Fruit fly (Drosophila melanogaster) whole organism, wandering third instar larva: ENCODE measurements around the gene Tctp.

Experiments
- Dfd ChIP-seq: fragments of >200 bp; optimal IDR thresholded peaks from 2 replicates; lab custom pipeline; 2017; ENCODE audit warnings: missing biosample characterization, missing genetic modification characterization
- Hr78 ChIP-seq: fragments of >200 bp; optimal IDR thresholded peaks from 2 replicates; lab custom pipeline; 2017; ENCODE audit warnings: missing biosample characterization, missing genetic modification characterization
- Myc ChIP-seq: fragments of >200 bp; optimal IDR thresholded peaks from 2 replicates; lab custom pipeline; 2017
- brk ChIP-seq: fragments of 200-800 bp; sonication (Bioruptor generic); optimal IDR thresholded peaks from 2 replicates; lab custom pipeline; 2016; ENCODE audit warnings: missing biosample characterization, mild to moderate bottlenecking, missing genetic modification characterization
- dl ChIP-seq, 2 experiments: fragments of 175-275, 200-275 bp in 1 of 2; fragments of 200-275 bp in 1 of 2; sonication (Bioruptor generic); optimal IDR thresholded peaks; lab custom pipeline; 2018; ENCODE audit warnings: mild to moderate bottlenecking in 2 of 2, missing biosample characterization in 2 of 2, missing genetic modification characterization in 2 of 2, moderate library complexity in 2 of 2; ENCODE audit not compliant: partially characterized antibody in 2 of 2, insufficient read depth in 1 of 2
- ey ChIP-seq: fragments of 200-800 bp; sonication (Bioruptor generic); optimal IDR thresholded peaks from 2 replicates; lab custom pipeline; 2016; ENCODE audit warnings: missing biosample characterization, missing genetic modification characterization
- foxo ChIP-seq, 2 experiments: fragments of 200-800 bp; sonication (Bioruptor generic); optimal IDR thresholded peaks; 2 replicates in 1 of 2; 3 replicates in 1 of 2; lab custom pipeline; 2016 to 2017; ENCODE audit warnings: missing biosample characterization in 2 of 2, missing genetic modification characterization in 2 of 2
- h ChIP-seq: fragments of 200-800 bp; sonication (Bioruptor generic); optimal IDR thresholded peaks from 3 replicates; lab custom pipeline; 2016; ENCODE audit warnings: missing biosample characterization, mild to moderate bottlenecking, missing genetic modification characterization
- lola ChIP-seq: fragments of >200 bp; optimal IDR thresholded peaks from 2 replicates; lab custom pipeline; 2017; ENCODE audit warnings: missing biosample characterization, missing genetic modification characterization
- usp ChIP-seq: fragments of >200 bp; optimal IDR thresholded peaks from 2 replicates; lab custom pipeline; 2017; ENCODE audit warnings: missing biosample characterization, missing genetic modification characterization

DNA sequence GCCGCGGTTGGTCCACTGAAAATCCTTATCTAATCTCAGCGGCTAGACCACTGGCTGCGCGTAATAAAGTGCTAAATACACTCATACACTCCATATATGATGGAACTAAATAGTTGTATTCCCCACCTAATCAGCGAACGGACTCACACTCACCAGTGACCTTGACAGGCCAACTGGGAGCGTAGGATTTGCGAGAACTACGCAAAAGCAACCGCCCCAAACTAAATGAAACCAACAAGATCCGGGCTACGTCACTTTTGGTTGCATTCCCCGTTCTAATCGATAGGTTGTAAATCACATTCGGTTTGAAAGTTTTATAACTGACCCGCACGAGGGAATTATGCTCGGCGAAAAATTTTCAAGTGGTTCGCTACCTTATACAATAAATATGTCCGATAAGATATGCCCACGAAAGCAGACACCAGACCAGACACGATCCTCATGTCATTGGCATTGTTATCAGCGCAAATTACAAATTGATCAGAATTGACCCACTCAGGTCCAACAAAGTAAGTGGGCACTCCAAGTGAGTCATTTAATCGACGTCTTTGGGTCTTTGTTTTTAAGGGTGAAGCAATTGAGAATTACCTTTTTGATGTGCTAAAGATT is 10.7 kb upstream of the Tctp start:
- TF ChIP-seq lola (GFP tag; lab: Kevin White, UChicago) (no peak), foxo (GFP tag; optimal IDR thresholded peaks at IDR 0.05; lab: Kevin White, UChicago) (no peak), Hr78 (no peak), dl (GFP tag; optimal IDR thresholded peaks at IDR 0.05; lab: Kevin White, UChicago; ENCODE audit: insufficient read depth in 1 of 2, partially characterized antibody in 2 of 2) (no peak), h (GFP tag; lab: Kevin White, UChicago) (peak; percentile 36), ey (GFP tag; lab: Kevin White, UChicago) (no peak), brk (no peak), usp (GFP tag; lab: Kevin White, UChicago) (no peak), Dfd (GFP tag; lab: Kevin White, UChicago) (no peak), Myc (lab: Kevin White, UChicago) (no peak)
